Fruit fly (Drosophila melanogaster): ENCODE results near the gene CG14200.

Gene CG14200

DNA sequence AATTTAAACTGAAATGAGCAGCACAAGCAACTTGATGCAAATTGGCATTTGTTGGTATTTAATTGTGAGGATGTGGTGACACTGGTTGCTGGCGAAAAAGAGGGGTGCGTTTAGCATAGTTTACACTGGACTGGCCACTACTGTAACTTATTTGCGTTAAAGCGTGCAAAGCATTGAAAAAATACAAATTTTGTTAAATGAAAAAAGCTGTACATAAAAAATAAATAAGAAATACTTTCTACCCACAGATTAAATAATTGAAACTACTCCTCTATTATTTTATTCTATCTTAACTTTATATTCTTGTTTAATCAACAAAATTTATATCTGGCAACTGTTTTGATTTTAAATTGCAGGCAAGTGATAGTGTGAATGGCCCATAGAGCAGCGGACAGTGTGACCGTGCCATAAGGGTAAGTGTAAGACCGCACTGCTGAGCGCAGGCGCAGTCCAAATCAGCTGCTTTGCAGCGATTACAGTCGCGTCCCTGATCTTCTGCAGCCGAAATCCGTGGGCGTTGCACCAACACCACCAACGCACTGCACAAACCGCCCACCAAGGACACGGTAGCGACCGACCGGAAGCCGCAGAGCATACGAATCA is 70.5 kb downstream of the CG14200 start, which contains the start of the genes Grip84 and car (continued):
- TF ChIP-seq Dbx (GFP tag; IDR thresholded peaks at IDR 0.05) (peak; percentile 61; the same call in 1 of the 3 replicates), CG18262 (tag; optimal IDR thresholded peaks at IDR 0.05) (peak; percentile 68), esg (GFP tag; conservative IDR thresholded peaks at IDR 0.05) (peak; percentile 67), ac (GFP tag; optimal IDR thresholded peaks at IDR 0.05) (no peak), phol (tag; optimal IDR thresholded peaks at IDR 0.05) (peak; percentile 83), CG11560 (tag; IDR thresholded peaks at IDR 0.05) (0 out of 3 replicates have a peak, but pooled peaks have one; percentile 51), seq (GFP tag; IDR thresholded peaks at IDR 0.05) (peak; percentile 28; the same call in 1 of the 2 replicates), Blimp-1 (GFP tag; optimal IDR thresholded peaks at IDR 0.05) (no peak), trh (GFP tag; optimal IDR thresholded peaks at IDR 0.05) (peak; percentile 31), lola (GFP tag; optimal IDR thresholded peaks at IDR 0.05) (peak in 1 of 3 experiments; percentile 76), aop (GFP tag; IDR thresholded peaks at IDR 0.05) (no peak), BtbVII (GFP tag; optimal IDR thresholded peaks at IDR 0.05) (no peak), CG13287 (GFP tag; IDR thresholded peaks at IDR 0.05; ENCODE audit: partially characterized antibody) (no peak), row (GFP tag; IDR thresholded peaks at IDR 0.05) (peak; percentile 89), chinmo (GFP tag; IDR thresholded peaks at IDR 0.05; ENCODE audit: partially characterized antibody) (peak; percentile 30; the same call in 1 of the 4 replicates), Doc3 (GFP tag; IDR thresholded peaks at IDR 0.05; ENCODE audit: partially characterized antibody) (no peak), sob (GFP tag; IDR thresholded peaks at IDR 0.05) (peak; percentile 66), Aef1 (GFP tag; IDR thresholded peaks at IDR 0.05) (peak; percentile 57), CG15011 (GFP tag; optimal IDR thresholded peaks at IDR 0.05) (no peak), CG12744 (GFP tag; optimal IDR thresholded peaks at IDR 0.05) (no peak), CG8944 (GFP tag; optimal IDR thresholded peaks at IDR 0.05) (peak; percentile 29), CG11456 (GFP tag; IDR thresholded peaks at IDR 0.05) (0 out of 3 replicates have a peak, but pooled peaks have one; percentile 8), CG34422 (GFP tag; IDR thresholded peaks at IDR 0.05) (peak; percentile 43; the same call in 1 of the 3 replicates), CG10979 (tag; optimal IDR thresholded peaks at IDR 0.05) (peak; percentile 60), CG1233 (GFP tag; optimal IDR thresholded peaks at IDR 0.05) (peak; percentile 43), Lhr (GFP tag; optimal IDR thresholded peaks at IDR 0.05) (peak; percentile 59), CG12155 (GFP tag; optimal IDR thresholded peaks at IDR 0.05) (peak; percentile 62), ewg (GFP tag; optimal IDR thresholded peaks at IDR 0.05) (peak; percentile 99), CG17912 (GFP tag; optimal IDR thresholded peaks at IDR 0.05) (no peak), tll (GFP tag; optimal IDR thresholded peaks at IDR 0.05) (peak; percentile 8 to 89), Ets97D (GFP tag; optimal IDR thresholded peaks at IDR 0.05) (peak; percentile 49), kni (GFP tag; optimal IDR thresholded peaks at IDR 0.05) (no peak), CTCF (GFP tag; optimal IDR thresholded peaks at IDR 0.05) (peak; percentile 21), nmo (GFP tag; optimal IDR thresholded peaks at IDR 0.05) (peak; percentile 87), maf-S (GFP tag; optimal IDR thresholded peaks at IDR 0.05) (peak; percentile 48), CG14710 (tag; optimal IDR thresholded peaks at IDR 0.05) (peak; percentile 99), Max (GFP tag; optimal IDR thresholded peaks at IDR 0.05) (peak; percentile 51), zfh1 (GFP tag; IDR thresholded peaks at IDR 0.05) (no peak; the same call in 2 of the 3 replicates), CG9727 (GFP tag; optimal IDR thresholded peaks at IDR 0.05) (peak; percentile 70), nom (GFP tag; optimal IDR thresholded peaks at IDR 0.05) (no peak), Fer2 (tag; optimal IDR thresholded peaks at IDR 0.05) (peak; percentile 25), en (GFP tag; optimal IDR thresholded peaks at IDR 0.05) (no peak), gsb-n (tag; optimal IDR thresholded peaks at IDR 0.05) (no peak), CG9797 (GFP tag; optimal IDR thresholded peaks at IDR 0.05) (peak; percentile 77), CG15479 (GFP tag; optimal IDR thresholded peaks at IDR 0.05) (no peak), CG7357 (GFP tag; IDR thresholded peaks at IDR 0.05) (peak; percentile 97), CG17328 (GFP tag; IDR thresholded peaks at IDR 0.05) (peak; percentile 52; the same call in 1 of the 2 replicates), CG32532 (GFP tag; IDR thresholded peaks at IDR 0.05) (peak; percentile 93), CG10209 (GFP tag; optimal IDR thresholded peaks at IDR 0.05) (no peak)
